Worm (Caenorhabditis elegans) whole organism, L2 larva: ENCODE data around the gene C47G2.3.

Experiments used
- F13H6.1 ChIP-seq: sonication (generic microtip); optimal IDR thresholded peaks from 2 replicates; lab custom pipeline; 2016; ENCODE audit warnings: missing genetic modification characterization, missing compliant biosample characterization
- ama-1 ChIP-seq: fragments of 150-350 bp; optimal IDR thresholded peaks from 2 replicates; lab custom pipeline; 2018; ENCODE audit warnings: inconsistent platforms
- elt-1 ChIP-seq: fragments of 150-350 bp; optimal IDR thresholded peaks from 2 replicates; lab custom pipeline; 2014; ENCODE audit warnings: missing biosample characterization, missing genetic modification characterization
- fos-1 ChIP-seq: fragments of 150-350 bp; optimal IDR thresholded peaks from 2 replicates; lab custom pipeline; 2014; ENCODE audit warnings: missing biosample characterization, missing genetic modification characterization
- lin-13 ChIP-seq: fragments of 150-350 bp; optimal IDR thresholded peaks from 2 replicates; lab custom pipeline; 2014; ENCODE audit warnings: missing biosample characterization, missing genetic modification reagents, missing genetic modification characterization
- lin-39 ChIP-seq: fragments of 150-350 bp; optimal IDR thresholded peaks from 2 replicates; lab custom pipeline; 2014; ENCODE audit warnings: missing biosample characterization, missing genetic modification reagents, missing genetic modification characterization
- lsy-2 ChIP-seq, 2 experiments: fragments of 150-350 bp in 1 of 2; sonication (generic microtip) in 1 of 2; optimal IDR thresholded peaks; 2 replicates each; lab custom pipeline; 2014 to 2017; ENCODE audit warnings: missing biosample characterization in 2 of 2, missing genetic modification characterization in 2 of 2
- ztf-4 ChIP-seq: fragments of 150-350 bp; optimal IDR thresholded peaks from 2 replicates; lab custom pipeline; 2014; ENCODE audit warnings: missing biosample characterization, missing genetic modification characterization

DNA sequence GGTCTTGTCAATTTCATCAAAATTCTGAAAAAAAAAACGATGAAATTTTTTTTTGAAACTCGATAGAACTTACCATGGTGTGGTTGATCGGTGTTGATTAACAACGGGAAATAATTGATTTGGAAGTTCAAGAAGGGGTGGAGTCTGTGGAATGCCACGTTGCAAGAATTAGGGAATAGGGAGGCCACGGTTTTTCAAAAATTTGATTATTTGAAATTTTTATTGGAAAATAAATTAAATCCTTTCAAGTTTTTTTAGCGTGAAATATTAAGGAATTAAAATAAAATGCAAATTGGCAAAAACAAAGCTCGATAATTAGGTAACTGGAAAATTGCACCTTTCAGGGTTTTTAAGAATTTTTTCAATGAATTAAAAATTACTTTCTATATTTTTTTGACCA is 49.5 kb upstream of the C47G2.3 start, which contains the start of gene rmd-3:
- no peak for TF ChIP-seq ama-1 (lab: Kevin White, UChicago)
- no peak for TF ChIP-seq lsy-2 (tag; optimal IDR thresholded peaks at IDR 0.05; lab: Kevin White, UChicago)
- no peak for TF ChIP-seq ztf-4 (tag; lab: Kevin White, UChicago)
- TF ChIP-seq F13H6.1 (tag; lab: Kevin White, UChicago) = no peak
- TF ChIP-seq lin-13 (GFP tag; lab: Kevin White, UChicago) = no peak
- TF ChIP-seq lin-39 = no peak
- TF ChIP-seq elt-1 (tag; lab: Kevin White, UChicago) = no peak
- no peak for TF ChIP-seq fos-1 (tag; lab: Kevin White, UChicago)
